Fruit fly (Drosophila melanogaster) whole organism, adult: Measurements from ENCODE around the gene CG7484.

Experiments
- CG11617 ChIP-seq: fragments of 200-800 bp; sonication (Bioruptor generic); optimal IDR thresholded peaks from 2 replicates; lab custom pipeline; 2017; ENCODE audit warnings: mild to moderate bottlenecking, missing biosample characterization, missing genetic modification reagents, missing genetic modification characterization
- CG12768 ChIP-seq: fragments of 200-800 bp; sonication (Bioruptor generic); optimal IDR thresholded peaks from 2 replicates; lab custom pipeline; 2017; ENCODE audit warnings: missing biosample characterization, missing genetic modification characterization, mild to moderate bottlenecking, moderate library complexity, missing genetic modification reagents
- CG14711 ChIP-seq: fragments of 200-800 bp; sonication (Bioruptor generic); optimal IDR thresholded peaks from 2 replicates; lab custom pipeline; 2018; ENCODE audit warnings: missing biosample characterization, mild to moderate bottlenecking, missing genetic modification characterization, moderate library complexity
- CG33017 ChIP-seq: fragments of 200-800 bp; sonication (Bioruptor generic); optimal IDR thresholded peaks from 2 replicates; lab custom pipeline; 2018; ENCODE audit warnings: missing biosample characterization, mild to moderate bottlenecking, missing genetic modification characterization, moderate library complexity
- Clk ChIP-seq: fragments of 200-800 bp; sonication (Bioruptor generic); optimal IDR thresholded peaks from 2 replicates; lab custom pipeline; 2017; ENCODE audit warnings: missing biosample characterization, missing genetic modification characterization
- Crg-1 ChIP-seq: fragments of 200-800 bp; sonication (Bioruptor generic); optimal IDR thresholded peaks from 2 replicates; lab custom pipeline; 2016; ENCODE audit warnings: missing biosample characterization, missing genetic modification characterization
- cic ChIP-seq: fragments of 200-800 bp; sonication (Bioruptor generic); optimal IDR thresholded peaks from 2 replicates; lab custom pipeline; 2017; ENCODE audit warnings: missing biosample characterization, mild to moderate bottlenecking, missing genetic modification characterization, moderate library complexity
- ovo ChIP-seq: fragments of 200-800 bp; sonication (Bioruptor generic); optimal IDR thresholded peaks from 2 replicates; lab custom pipeline; 2016; ENCODE audit warnings: missing biosample characterization, missing genetic modification characterization
- pad ChIP-seq: fragments of 200-800 bp; sonication (Bioruptor generic); optimal IDR thresholded peaks from 3 replicates; lab custom pipeline; 2017; ENCODE audit warnings: missing biosample characterization, missing genetic modification characterization, mild to moderate bottlenecking, moderate library complexity, missing genetic modification reagents

DNA sequence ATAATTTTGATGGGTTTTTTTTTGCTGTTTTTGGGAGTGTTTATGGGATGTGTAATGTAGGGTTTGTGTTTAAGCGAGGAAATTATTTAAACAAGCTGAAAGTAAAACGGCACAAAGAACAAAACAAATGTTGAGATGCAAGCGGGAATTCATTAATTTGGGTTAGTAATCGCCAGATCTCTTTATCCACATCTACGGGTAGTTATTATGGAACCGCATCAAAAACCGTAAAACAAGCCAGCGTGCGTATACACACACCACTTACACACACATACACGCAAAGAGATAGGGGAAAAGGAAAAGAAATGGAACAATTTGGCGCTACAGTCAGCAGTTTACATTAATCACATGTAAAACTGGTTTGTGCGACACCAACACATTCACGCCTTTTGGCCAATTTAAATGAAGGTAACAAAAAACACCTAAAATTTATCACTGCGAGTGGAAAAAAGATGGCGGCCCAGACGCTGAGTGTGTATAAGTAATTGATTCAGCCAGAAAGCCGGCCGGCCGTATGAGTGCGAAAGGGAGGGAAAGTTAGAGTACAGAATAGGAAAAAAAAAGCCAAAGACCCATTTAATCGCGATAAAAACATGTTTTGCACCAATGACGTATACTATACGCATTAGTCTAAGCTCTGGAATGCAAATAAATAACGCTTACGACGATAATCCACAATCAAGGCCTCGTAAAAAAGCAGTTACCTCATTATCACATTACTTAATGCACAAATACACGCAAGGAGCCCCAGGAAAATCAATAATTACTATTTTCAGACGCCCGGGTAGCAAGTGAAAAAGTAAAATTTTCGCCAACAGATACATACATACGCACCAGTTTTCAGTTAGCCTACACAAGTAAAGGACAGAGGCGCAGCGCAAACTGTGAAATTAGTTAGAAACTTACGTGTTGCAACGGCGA is 10.2 kb upstream of the CG7484 start:
- peak; percentile 3 for TF ChIP-seq Crg-1 (GFP tag; lab: Kevin White, UChicago)
- TF ChIP-seq CG11617: no peak
- TF ChIP-seq CG33017: no peak
- no peak for TF ChIP-seq CG14711
- peak; percentile 20 for TF ChIP-seq CG12768
- peak; percentile 75 for TF ChIP-seq cic (GFP tag; lab: Kevin White, UChicago)
- no peak for TF ChIP-seq Clk (GFP tag; lab: Kevin White, UChicago)
- peak; percentile 10 for TF ChIP-seq ovo (GFP tag; lab: Kevin White, UChicago)
- peak; percentile 95 for TF ChIP-seq pad (GFP tag; lab: Kevin White, UChicago)
